Worm (Caenorhabditis elegans) whole organism, L3 larva: ENCODE results near the gene nac-3.

ENCODE experiments used
- ama-1 ChIP-seq: fragments of 150-350 bp; optimal IDR thresholded peaks from 2 replicates; lab custom pipeline; 2018
- egl-27 ChIP-seq: sonication (generic microtip); optimal IDR thresholded peaks from 4 replicates; lab custom pipeline; 2017; ENCODE audit warnings: missing biosample characterization, missing genetic modification reagents, missing genetic modification characterization
- egl-5 ChIP-seq: fragments of 150-350 bp; optimal IDR thresholded peaks from 2 replicates; lab custom pipeline; 2017; ENCODE audit warnings: missing biosample characterization, missing genetic modification reagents, missing genetic modification characterization, inconsistent platforms
- fos-1 ChIP-seq: fragments of 150-350 bp; optimal IDR thresholded peaks from 2 replicates; lab custom pipeline; 2014; ENCODE audit warnings: missing biosample characterization, missing genetic modification characterization
- jun-1 ChIP-seq: fragments of 150-350 bp; optimal IDR thresholded peaks from 2 replicates; lab custom pipeline; 2014; ENCODE audit warnings: missing biosample characterization, missing genetic modification reagents, missing genetic modification characterization
- pqm-1 ChIP-seq: fragments of 150-350 bp; optimal IDR thresholded peaks from 2 replicates; lab custom pipeline; 2017; ENCODE audit warnings: missing biosample characterization, missing genetic modification characterization, inconsistent platforms
- snpc-4 ChIP-seq: fragments of 150-350 bp; optimal IDR thresholded peaks from 2 replicates; lab custom pipeline; 2014; ENCODE audit warnings: missing biosample characterization, missing genetic modification characterization
- unc-39 ChIP-seq: sonication (generic microtip); optimal IDR thresholded peaks from 4 replicates; lab custom pipeline; 2017; ENCODE audit warnings: missing biosample characterization, missing genetic modification characterization

- TF ChIP-seq egl-27, result no peak
- no peak for TF ChIP-seq pqm-1 (tag; lab: Kevin White, UChicago)
- TF ChIP-seq jun-1, result no peak
- no peak for TF ChIP-seq unc-39 (tag; lab: Kevin White, UChicago)
- TF ChIP-seq egl-5 (tag; lab: Kevin White, UChicago), result no peak
- no peak for TF ChIP-seq ama-1 (lab: Kevin White, UChicago)
- no peak for TF ChIP-seq snpc-4 (tag; lab: Kevin White, UChicago)
- no peak for TF ChIP-seq fos-1
Observed at ce11 chrIII:10156269-10156668, 3.7 kb downstream of the nac-3 start.
